Worm (Caenorhabditis elegans) whole organism, L1 larva: ENCODE results near the gene K09E4.1.

ENCODE experiments used
- C04F5.9 ChIP-seq: sonication (generic microtip); optimal IDR thresholded peaks from 2 replicates; lab custom pipeline; 2016; ENCODE audit warnings: missing genetic modification characterization, missing compliant biosample characterization
- C34B4.2 ChIP-seq: sonication (generic microtip); optimal IDR thresholded peaks from 2 replicates; lab custom pipeline; 2017; ENCODE audit warnings: mild to moderate bottlenecking, missing genetic modification characterization, missing compliant biosample characterization
- F16B12.6 ChIP-seq: fragments of 150-350 bp; optimal IDR thresholded peaks from 2 replicates; lab custom pipeline; 2014; ENCODE audit warnings: missing biosample characterization, missing genetic modification characterization
- aha-1 ChIP-seq: fragments of 150-350 bp; optimal IDR thresholded peaks from 2 replicates; lab custom pipeline; 2014; ENCODE audit warnings: missing biosample characterization, missing genetic modification characterization
- blmp-1 ChIP-seq: fragments of 150-350 bp; optimal IDR thresholded peaks from 2 replicates; lab custom pipeline; 2014; ENCODE audit warnings: missing biosample characterization, missing genetic modification characterization
- ceh-8 ChIP-seq: fragments of 200-800 bp; sonication (Bioruptor generic); optimal IDR thresholded peaks from 2 replicates; lab custom pipeline; 2018; ENCODE audit warnings: mild to moderate bottlenecking, missing genetic modification characterization, moderate library complexity, missing compliant biosample characterization
- ceh-88 ChIP-seq: fragments of 200-800 bp; sonication (Bioruptor generic); IDR thresholded peaks from 2 replicates; pipeline ENCODE4 v1.3.6; 2022; ENCODE audit warnings: missing genetic modification characterization, missing compliant biosample characterization
- ceh-90 ChIP-seq: sonication (generic microtip); optimal IDR thresholded peaks from 2 replicates; lab custom pipeline; 2016; ENCODE audit warnings: missing genetic modification characterization, missing compliant biosample characterization
- dpl-1 ChIP-seq, 3 experiments: fragments of 150-350 bp in 2 of 3; sonication (generic microtip) in 1 of 3; optimal IDR thresholded peaks; 2 replicates each; lab custom pipeline; 2014 to 2017; ENCODE audit warnings: missing biosample characterization in 3 of 3, missing genetic modification characterization in 3 of 3, missing genetic modification reagents in 3 of 3
- dsc-1 ChIP-seq: sonication (generic microtip); optimal IDR thresholded peaks from 2 replicates; lab custom pipeline; 2016; ENCODE audit warnings: mild to moderate bottlenecking, missing genetic modification characterization, missing compliant biosample characterization
- efl-1 ChIP-seq, 4 experiments: fragments of 150-350 bp; optimal IDR thresholded peaks in 3 of 4; peaks in 1 of 4; 1 replicate in 1 of 4; 2 replicates in 3 of 4; lab custom pipeline; 2014; ENCODE audit warnings: missing biosample characterization in 2 of 4, missing genetic modification characterization in 2 of 4, missing genetic modification reagents in 2 of 4
- egl-13 ChIP-seq: sonication (generic microtip); optimal IDR thresholded peaks from 2 replicates; lab custom pipeline; 2016; ENCODE audit warnings: missing genotype, missing genetic modification reagents, missing genetic modification characterization, missing compliant biosample characterization
- egl-27 ChIP-seq, 2 experiments: fragments of 150-350 bp in 1 of 2; sonication (generic microtip); optimal IDR thresholded peaks; 3 replicates each; lab custom pipeline; 2017 to 2018; ENCODE audit warnings: missing biosample characterization in 2 of 2, missing genetic modification characterization in 2 of 2, missing genetic modification reagents in 2 of 2
- elt-2 ChIP-seq: sonication (generic microtip); optimal IDR thresholded peaks from 2 replicates; lab custom pipeline; 2016; ENCODE audit warnings: missing genetic modification characterization, mild to moderate bottlenecking, inconsistent platforms, missing compliant biosample characterization, missing genetic modification reagents
- elt-3 ChIP-seq, 6 experiments: fragments of 150-350 bp in 1 of 6; sonication (generic microtip); optimal IDR thresholded peaks; 2 replicates each; lab custom pipeline; 2017 to 2018; ENCODE audit warnings: missing biosample characterization in 6 of 6, missing genetic modification characterization in 6 of 6, inconsistent platforms in 1 of 6
- fkh-10 ChIP-seq: sonication (generic microtip); optimal IDR thresholded peaks from 2 replicates; lab custom pipeline; 2017; ENCODE audit warnings: missing biosample characterization, missing genetic modification reagents, missing genetic modification characterization
- fkh-4 ChIP-seq: sonication (generic microtip); optimal IDR thresholded peaks from 2 replicates; lab custom pipeline; 2016; ENCODE audit warnings: missing compliant biosample characterization, missing genetic modification characterization, borderline replicate concordance
- fkh-8 ChIP-seq: sonication (generic microtip); optimal IDR thresholded peaks from 2 replicates; lab custom pipeline; 2016; ENCODE audit warnings: mild to moderate bottlenecking, missing genetic modification characterization, missing compliant biosample characterization
- hpl-2 ChIP-seq: fragments of 150-350 bp; optimal IDR thresholded peaks from 2 replicates; lab custom pipeline; 2014; ENCODE audit warnings: missing biosample characterization, missing genetic modification reagents, missing genetic modification characterization
- irx-1 ChIP-seq: sonication (generic microtip); optimal IDR thresholded peaks from 2 replicates; lab custom pipeline; 2016; ENCODE audit warnings: missing genetic modification characterization, missing compliant biosample characterization
- jun-1 ChIP-seq: fragments of 150-350 bp; optimal IDR thresholded peaks from 2 replicates; lab custom pipeline; 2014; ENCODE audit warnings: missing biosample characterization, missing genetic modification reagents, missing genetic modification characterization
- lin-15B ChIP-seq: fragments of 150-350 bp; sonication (generic microtip); optimal IDR thresholded peaks from 3 replicates; lab custom pipeline; 2014; ENCODE audit warnings: missing biosample characterization, missing genetic modification characterization
- lin-35 ChIP-seq, 2 experiments: fragments of 150-350 bp; optimal IDR thresholded peaks; 2 replicates each; lab custom pipeline; 2014; ENCODE audit warnings: missing biosample characterization in 2 of 2, missing genetic modification characterization in 2 of 2, missing genetic modification reagents in 2 of 2
- mef-2 ChIP-seq: fragments of 150-350 bp; optimal IDR thresholded peaks from 2 replicates; lab custom pipeline; 2014; ENCODE audit warnings: missing biosample characterization, missing genetic modification characterization
- nhr-19 ChIP-seq: fragments of 200-800 bp; sonication (Bioruptor generic); conservative IDR thresholded peaks from 2 replicates; pipeline ENCODE4 v1.3.6; 2022; ENCODE audit warnings: missing genetic modification characterization, missing compliant biosample characterization
- nhr-237 ChIP-seq: fragments of 150-350 bp; optimal IDR thresholded peaks from 2 replicates; lab custom pipeline; 2014; ENCODE audit warnings: missing biosample characterization, missing genetic modification characterization
- nhr-28 ChIP-seq: fragments of 150-350 bp; optimal IDR thresholded peaks from 2 replicates; lab custom pipeline; 2014; ENCODE audit warnings: missing biosample characterization, missing genetic modification characterization
- nhr-47 ChIP-seq: sonication (generic microtip); optimal IDR thresholded peaks from 2 replicates; lab custom pipeline; 2016; ENCODE audit warnings: mild to moderate bottlenecking, missing genetic modification characterization, moderate library complexity, missing compliant biosample characterization
- nhr-76 ChIP-seq: sonication (generic microtip); optimal IDR thresholded peaks from 2 replicates; lab custom pipeline; 2017; ENCODE audit warnings: missing biosample characterization, missing genetic modification characterization
- nhr-77 ChIP-seq: fragments of 150-350 bp; optimal IDR thresholded peaks from 2 replicates; lab custom pipeline; 2014; ENCODE audit warnings: missing biosample characterization, missing genetic modification characterization
- nhr-85 ChIP-seq: sonication (generic microtip); peaks from one replicate; lab custom pipeline; 2016; ENCODE audit warnings: missing genetic modification characterization, inconsistent platforms, missing compliant biosample characterization
- nhr-90 ChIP-seq: sonication (generic microtip); optimal IDR thresholded peaks from 2 replicates; lab custom pipeline; 2016; ENCODE audit warnings: mild to moderate bottlenecking, missing genetic modification characterization, missing compliant biosample characterization; ENCODE audit not compliant: poor library complexity
- pag-3 ChIP-seq: sonication (generic microtip); optimal IDR thresholded peaks from 2 replicates; lab custom pipeline; 2017; ENCODE audit warnings: missing genetic modification characterization, mild to moderate bottlenecking, missing compliant biosample characterization, antibody characterized with exemption, borderline replicate concordance; ENCODE audit not compliant: insufficient read depth
- pqm-1 ChIP-seq: sonication (generic microtip); optimal IDR thresholded peaks from 3 replicates; lab custom pipeline; 2017; ENCODE audit warnings: missing biosample characterization, missing genetic modification characterization
- skn-1 ChIP-seq: fragments of 150-350 bp; optimal IDR thresholded peaks from 2 replicates; lab custom pipeline; 2014; ENCODE audit warnings: missing biosample characterization, missing genetic modification characterization
- sup-37 ChIP-seq: fragments of 200-800 bp; sonication (Bioruptor generic); optimal IDR thresholded peaks from 2 replicates; lab custom pipeline; 2018; ENCODE audit warnings: mild to moderate bottlenecking, missing genetic modification characterization, missing compliant biosample characterization
- swsn-7 ChIP-seq: sonication (generic microtip); optimal IDR thresholded peaks from 2 replicates; lab custom pipeline; 2016; ENCODE audit warnings: missing genetic modification characterization, missing compliant biosample characterization
- unc-130 ChIP-seq: fragments of 150-350 bp; optimal IDR thresholded peaks from 2 replicates; lab custom pipeline; 2017; ENCODE audit warnings: missing biosample characterization, missing genetic modification characterization, inconsistent platforms
- unc-30 ChIP-seq: sonication (generic microtip); optimal IDR thresholded peaks from 2 replicates; lab custom pipeline; 2017; ENCODE audit warnings: missing biosample characterization, missing genetic modification characterization
- unc-86 ChIP-seq: sonication (generic microtip); optimal IDR thresholded peaks from 2 replicates; lab custom pipeline; 2016; ENCODE audit warnings: missing genetic modification characterization, missing compliant biosample characterization
- unc-98 ChIP-seq: fragments of 200-800 bp; sonication (Bioruptor generic); IDR thresholded peaks from 2 replicates; pipeline ENCODE4 v1.3.6; 2022; ENCODE audit warnings: missing genetic modification characterization, missing compliant biosample characterization
- vab-15 ChIP-seq: sonication (generic microtip); optimal IDR thresholded peaks from 2 replicates; lab custom pipeline; 2017; ENCODE audit warnings: missing genotype, mild to moderate bottlenecking, missing genetic modification characterization, missing compliant biosample characterization
- zip-4 ChIP-seq: fragments of 200-800 bp; sonication (Bioruptor generic); optimal IDR thresholded peaks from 2 replicates; lab custom pipeline; 2018; ENCODE audit warnings: mild to moderate bottlenecking, missing genetic modification characterization, moderate library complexity, missing compliant biosample characterization
- ztf-4 ChIP-seq: fragments of 150-350 bp; optimal IDR thresholded peaks from 2 replicates; lab custom pipeline; 2014; ENCODE audit warnings: missing biosample characterization, missing genetic modification characterization

Gene K09E4.1

ce11 chrII:14137538-14137937, at the start of gene K09E4.1:
Gene K09E4.1, plus strand, starts transcription at chrII:14137838.
- TF ChIP-seq pag-3: no peak
- no peak for TF ChIP-seq blmp-1
- TF ChIP-seq ceh-90 (tag; lab: Kevin White, UChicago): no peak
- no peak for TF ChIP-seq mef-2 (tag; lab: Kevin White, UChicago)
- no peak for TF ChIP-seq fkh-4 (tag; lab: Kevin White, UChicago)
- no peak for TF ChIP-seq nhr-90 (tag; lab: Kevin White, UChicago)
- TF ChIP-seq dpl-1 (GFP tag; optimal IDR thresholded peaks at IDR 0.05; lab: Kevin White, UChicago): no peak
- no peak for TF ChIP-seq C04F5.9 (tag; lab: Kevin White, UChicago)
- no peak for TF ChIP-seq fkh-8 (tag; lab: Kevin White, UChicago)

- no peak for TF ChIP-seq mef-2 (tag; lab: Kevin White, UChicago)
- TF ChIP-seq ztf-4 (tag; lab: Kevin White, UChicago): no peak
- TF ChIP-seq fkh-10 (GFP tag; lab: Kevin White, UChicago): no peak
- TF ChIP-seq nhr-28 (tag; lab: Kevin White, UChicago): no peak
- no peak for TF ChIP-seq unc-130
- no peak for TF ChIP-seq sup-37 (GFP tag; lab: Kevin White, UChicago)
- no peak for TF ChIP-seq nhr-76
- no peak for TF ChIP-seq unc-86 (tag; lab: Kevin White, UChicago)
- TF ChIP-seq ceh-88 (GFP tag; lab: Robert Waterston, UW): no peak
- TF ChIP-seq dpl-1 (GFP tag; optimal IDR thresholded peaks at IDR 0.05; lab: Kevin White, UChicago): no peak
- no peak for TF ChIP-seq swsn-7 (tag; lab: Kevin White, UChicago)
- TF ChIP-seq egl-13 (tag; lab: Kevin White, UChicago): no peak
- no peak for TF ChIP-seq nhr-77 (tag; lab: Kevin White, UChicago)
- no peak for TF ChIP-seq efl-1 (optimal IDR thresholded peaks at IDR 0.05; lab: Kevin White, UChicago)
- TF ChIP-seq efl-1 (GFP tag; optimal IDR thresholded peaks at IDR 0.05 in 1 of 2; lab: Kevin White, UChicago): no peak
- no peak for TF ChIP-seq ceh-8 (GFP tag; lab: Kevin White, UChicago)
- no peak for TF ChIP-seq unc-30 (tag; lab: Kevin White, UChicago)
Measured at ce11 chrII:14089796-14090372, 47.8 kb upstream of the K09E4.1 start.

ce11 chrII:14091182-14091581, 46.5 kb upstream of the K09E4.1 start:
- TF ChIP-seq skn-1 (tag; lab: Kevin White, UChicago): no peak
- TF ChIP-seq lin-35 (GFP tag; optimal IDR thresholded peaks at IDR 0.05; lab: Kevin White, UChicago): no peak
- TF ChIP-seq C34B4.2: no peak
- TF ChIP-seq nhr-237 (tag; lab: Kevin White, UChicago): no peak
- TF ChIP-seq dpl-1 (GFP tag; optimal IDR thresholded peaks at IDR 0.05; lab: Kevin White, UChicago): no peak
- no peak for TF ChIP-seq irx-1 (tag; lab: Kevin White, UChicago)
- TF ChIP-seq egl-27 (tag; optimal IDR thresholded peaks at IDR 0.05; lab: Kevin White, UChicago): no peak
- no peak for TF ChIP-seq sup-37 (GFP tag; lab: Kevin White, UChicago)
- TF ChIP-seq dsc-1 (tag; lab: Kevin White, UChicago): no peak
- no peak for TF ChIP-seq ceh-90 (tag; lab: Kevin White, UChicago)
- TF ChIP-seq elt-2 (tag; lab: Kevin White, UChicago): no peak
- no peak for TF ChIP-seq lin-15B
- TF ChIP-seq, all 84 proteins: peak for 0

DNA sequence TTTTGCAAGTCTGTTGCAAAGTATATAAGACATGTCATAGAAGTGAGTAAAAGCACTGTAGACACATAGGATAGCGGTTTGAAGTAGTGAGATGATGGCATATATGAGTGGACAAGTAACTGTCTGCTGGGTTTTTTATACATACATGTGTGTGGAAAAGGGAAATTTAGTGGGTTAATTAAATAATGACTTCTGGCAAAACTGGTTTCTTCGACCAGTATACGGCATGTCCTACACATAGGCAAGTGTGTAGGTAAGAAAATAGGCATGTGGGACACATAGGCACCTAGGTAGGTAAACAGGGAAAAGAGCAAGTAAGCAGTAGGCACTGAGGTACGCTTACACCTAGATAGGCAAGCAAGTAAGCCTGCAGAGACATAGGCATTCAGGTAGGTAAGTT, 43.0 kb upstream of the K09E4.1 start, which contains the start of gene col-87:
TSS of gene col-87 (minus strand) at position 101 of the 400 bp plus-strand sequence.
- TF ChIP-seq lin-35 (GFP tag; optimal IDR thresholded peaks at IDR 0.05; lab: Kevin White, UChicago) (no peak), pqm-1 (tag; lab: Kevin White, UChicago) (no peak), unc-98 (GFP tag; lab: Robert Waterston, UW) (no peak), vab-15 (tag; lab: Kevin White, UChicago) (no peak), nhr-19 (GFP tag; lab: Robert Waterston, UW) (no peak), F16B12.6 (no peak), nhr-85 (tag; lab: Kevin White, UChicago) (no peak), nhr-47 (tag; lab: Kevin White, UChicago) (no peak), jun-1 (tag; lab: Kevin White, UChicago) (no peak), aha-1 (no peak), sup-37 (GFP tag; lab: Kevin White, UChicago) (no peak), C04F5.9 (tag; lab: Kevin White, UChicago) (no peak), zip-4 (GFP tag; lab: Kevin White, UChicago) (no peak), elt-3 (tag; optimal IDR thresholded peaks at IDR 0.05; lab: Kevin White, UChicago) (no peak), hpl-2 (GFP tag; lab: Kevin White, UChicago) (no peak)
